Worm (Caenorhabditis elegans) whole organism, L4 larva: Measurements from ENCODE around the gene pad-2.
A peak's percentile ranks its signal among the peaks of the same experiment; 100 is the strongest.

Source experiments
- Y105C5A.15 ChIP-seq: fragments of 200-800 bp; sonication (Bioruptor generic); IDR thresholded peaks from 2 replicates; pipeline ENCODE4 v1.3.6; 2022; ENCODE audit warnings: missing genetic modification characterization, missing compliant biosample characterization
- Y5F2A.4 ChIP-seq: fragments of 200-800 bp; sonication (Bioruptor generic); optimal IDR thresholded peaks from 2 replicates; lab custom pipeline; 2018; ENCODE audit warnings: mild to moderate bottlenecking, missing genetic modification characterization, missing compliant biosample characterization
- ama-1 ChIP-seq: fragments of 150-350 bp; optimal IDR thresholded peaks from 2 replicates; lab custom pipeline; 2014; ENCODE audit warnings: inconsistent platforms, mixed read lengths
- attf-4 ChIP-seq: sonication (generic microtip); optimal IDR thresholded peaks from 3 replicates; lab custom pipeline; 2017; ENCODE audit warnings: missing biosample characterization, missing genetic modification characterization
- ceh-28 ChIP-seq: fragments of 150-350 bp; optimal IDR thresholded peaks from 2 replicates; lab custom pipeline; 2014; ENCODE audit warnings: missing biosample characterization, missing genetic modification reagents, missing genetic modification characterization
- ceh-32 ChIP-seq: sonication (generic microtip); optimal IDR thresholded peaks from 2 replicates; lab custom pipeline; 2016; ENCODE audit warnings: mild to moderate bottlenecking, missing genetic modification characterization, missing compliant biosample characterization; ENCODE audit not compliant: poor library complexity
- ceh-62 ChIP-seq: sonication (generic microtip); optimal IDR thresholded peaks from 2 replicates; lab custom pipeline; 2017; ENCODE audit warnings: missing biosample characterization, missing genetic modification characterization
- ces-1 ChIP-seq: fragments of 150-350 bp; sonication (generic microtip); optimal IDR thresholded peaks from 4 replicates; lab custom pipeline; 2014; ENCODE audit warnings: missing biosample characterization, missing genetic modification reagents, missing genetic modification characterization
- daf-12 ChIP-seq: fragments of 150-350 bp; optimal IDR thresholded peaks from 2 replicates; lab custom pipeline; 2014; ENCODE audit warnings: missing biosample characterization, missing genetic modification reagents, missing genetic modification characterization
- daf-8 ChIP-seq: fragments of 200-800 bp; sonication (Bioruptor generic); IDR thresholded peaks from 2 replicates; pipeline ENCODE4 v1.3.6; 2022; ENCODE audit warnings: missing genetic modification characterization, missing compliant biosample characterization
- dmd-8 ChIP-seq: fragments of 200-800 bp; sonication (Bioruptor generic); IDR thresholded peaks from 2 replicates; pipeline ENCODE4 v1.3.6; 2022; ENCODE audit warnings: missing genetic modification characterization, missing compliant biosample characterization
- dpl-1 ChIP-seq: fragments of 150-350 bp; optimal IDR thresholded peaks from 2 replicates; lab custom pipeline; 2014; ENCODE audit warnings: missing biosample characterization, missing genetic modification reagents, missing genetic modification characterization
- duxl-1 ChIP-seq: sonication (generic microtip); optimal IDR thresholded peaks from 2 replicates; lab custom pipeline; 2016; ENCODE audit warnings: mild to moderate bottlenecking, missing genetic modification characterization, moderate library complexity, missing compliant biosample characterization; ENCODE audit not compliant: poor library complexity
- dve-1 ChIP-seq: sonication (generic microtip); optimal IDR thresholded peaks from 2 replicates; lab custom pipeline; 2017; ENCODE audit warnings: antibody characterized with exemption, mild to moderate bottlenecking, missing genetic modification characterization, missing compliant biosample characterization; ENCODE audit not compliant: insufficient read depth
- gei-8 ChIP-seq: fragments of 200-800 bp; sonication (Bioruptor generic); optimal IDR thresholded peaks from 2 replicates; lab custom pipeline; 2018; ENCODE audit warnings: mild to moderate bottlenecking, missing genetic modification characterization, missing compliant biosample characterization
- hif-1 ChIP-seq, 2 experiments: sonication (generic microtip); optimal IDR thresholded peaks; 2 replicates each; lab custom pipeline; 2016 to 2017; ENCODE audit warnings: missing compliant biosample characterization in 2 of 2, missing genetic modification characterization in 2 of 2, missing genetic modification reagents in 2 of 2, missing genotype in 2 of 2, mild to moderate bottlenecking in 1 of 2
- hlh-11 ChIP-seq: fragments of 200-800 bp; sonication (Bioruptor generic); optimal IDR thresholded peaks from 2 replicates; lab custom pipeline; 2018; ENCODE audit warnings: mild to moderate bottlenecking, missing genetic modification characterization, missing compliant biosample characterization
- hlh-30 ChIP-seq: sonication (generic microtip); optimal IDR thresholded peaks from 2 replicates; lab custom pipeline; 2017; ENCODE audit warnings: antibody characterized with exemption, mild to moderate bottlenecking, missing genetic modification characterization, missing compliant biosample characterization; ENCODE audit not compliant: insufficient read depth
- lin-13 ChIP-seq: fragments of 150-350 bp; optimal IDR thresholded peaks from 2 replicates; lab custom pipeline; 2014; ENCODE audit warnings: missing biosample characterization, missing genetic modification reagents, missing genetic modification characterization
- lin-29 ChIP-seq: fragments of 200-800 bp; sonication (Bioruptor generic); IDR thresholded peaks from 2 replicates; pipeline ENCODE4 v1.3.6; 2022; ENCODE audit warnings: missing genetic modification reagents, missing genetic modification characterization, missing compliant biosample characterization
- lsy-2 ChIP-seq, 2 experiments: fragments of 150-350 bp in 1 of 2; sonication (generic microtip) in 1 of 2; optimal IDR thresholded peaks; 2 replicates each; lab custom pipeline; 2014 to 2017; ENCODE audit warnings: missing biosample characterization in 2 of 2, missing genetic modification characterization in 2 of 2
- mdl-1 ChIP-seq, 2 experiments: fragments of 150-350 bp in 1 of 2; sonication (generic microtip) in 1 of 2; optimal IDR thresholded peaks; 2 replicates each; lab custom pipeline; 2014 to 2017; ENCODE audit warnings: missing biosample characterization in 2 of 2, missing genetic modification characterization in 2 of 2
- mxl-2 ChIP-seq: fragments of 200-800 bp; sonication (Bioruptor generic); conservative IDR thresholded peaks from 2 replicates; pipeline ENCODE4 v1.3.6; 2022; ENCODE audit warnings: missing genetic modification reagents, missing genetic modification characterization, missing compliant biosample characterization
- mxl-3 ChIP-seq: fragments of 200-800 bp; sonication (Bioruptor generic); optimal IDR thresholded peaks from 2 replicates; lab custom pipeline; 2018; ENCODE audit warnings: mild to moderate bottlenecking, missing genetic modification characterization, missing compliant biosample characterization
- nhr-10 ChIP-seq: fragments of 150-350 bp; optimal IDR thresholded peaks from 2 replicates; lab custom pipeline; 2014; ENCODE audit warnings: missing biosample characterization, missing genetic modification characterization
- nhr-25 ChIP-seq: sonication (generic microtip); optimal IDR thresholded peaks from 2 replicates; lab custom pipeline; 2017; ENCODE audit warnings: missing genetic modification characterization, mild to moderate bottlenecking, missing compliant biosample characterization, antibody characterized with exemption, moderate library complexity, borderline replicate concordance; ENCODE audit not compliant: insufficient read depth
- nhr-28 ChIP-seq: fragments of 150-350 bp; optimal IDR thresholded peaks from 2 replicates; lab custom pipeline; 2014; ENCODE audit warnings: missing biosample characterization, missing genetic modification characterization
- nhr-76 ChIP-seq: fragments of 150-350 bp; optimal IDR thresholded peaks from 2 replicates; lab custom pipeline; 2014; ENCODE audit warnings: missing biosample characterization, missing genetic modification characterization
- pha-4 ChIP-seq, 2 experiments: fragments of 150-350 bp in 1 of 2; fragments of 200-800 bp in 1 of 2; sonication (Bioruptor generic) in 1 of 2; IDR thresholded peaks in 1 of 2; optimal IDR thresholded peaks in 1 of 2; 2 replicates each; pipeline versions ENCODE4 v1.3.6 to Lab custom; 2014 to 2022; ENCODE audit warnings: missing genetic modification characterization in 2 of 2, missing genetic modification reagents in 2 of 2, missing biosample characterization in 1 of 2, missing compliant biosample characterization in 1 of 2
- skn-1 ChIP-seq: fragments of 150-350 bp; optimal IDR thresholded peaks from 2 replicates; lab custom pipeline; 2014; ENCODE audit warnings: missing biosample characterization, missing genetic modification characterization
- snpc-1.2 ChIP-seq: fragments of 200-800 bp; sonication (Bioruptor generic); IDR thresholded peaks from 2 replicates; pipeline ENCODE4 v1.3.6; 2022; ENCODE audit warnings: missing genetic modification reagents, missing genetic modification characterization, missing compliant biosample characterization
- snpc-4 ChIP-seq: fragments of 150-350 bp; optimal IDR thresholded peaks from 2 replicates; lab custom pipeline; 2014; ENCODE audit warnings: missing biosample characterization, missing genetic modification characterization
- spr-3 ChIP-seq: fragments of 200-800 bp; sonication (Bioruptor generic); optimal IDR thresholded peaks from 2 replicates; lab custom pipeline; 2018; ENCODE audit warnings: mild to moderate bottlenecking, missing genetic modification characterization, missing compliant biosample characterization
- tag-97 ChIP-seq: fragments of 200-800 bp; sonication (Bioruptor generic); IDR thresholded peaks from 2 replicates; pipeline ENCODE4 v1.3.6; 2022; ENCODE audit warnings: missing genetic modification characterization, missing compliant biosample characterization
- unc-130 ChIP-seq: sonication (generic microtip); optimal IDR thresholded peaks from 2 replicates; lab custom pipeline; 2016; ENCODE audit warnings: missing genetic modification reagents, missing genetic modification characterization, missing compliant biosample characterization
- unc-62 ChIP-seq, 3 experiments: fragments of 150-350 bp in 1 of 3; sonication (generic microtip); optimal IDR thresholded peaks in 2 of 3; peaks in 1 of 3; 1 replicate in 1 of 3; 2 replicates in 2 of 3; lab custom pipeline; 2014 to 2017; ENCODE audit warnings: missing biosample characterization in 3 of 3, missing genetic modification characterization in 3 of 3, missing genetic modification reagents in 3 of 3, missing genotype in 1 of 3
- vab-7 ChIP-seq: fragments of 200-800 bp; sonication (Bioruptor generic); IDR thresholded peaks from 2 replicates; pipeline ENCODE4 v1.3.6; 2022; ENCODE audit warnings: missing genetic modification reagents, missing genetic modification characterization, missing compliant biosample characterization
- zag-1 ChIP-seq: fragments of 150-350 bp; optimal IDR thresholded peaks from 2 replicates; lab custom pipeline; 2014; ENCODE audit warnings: missing biosample characterization, missing genetic modification characterization
- zip-11 ChIP-seq: fragments of 200-800 bp; sonication (Bioruptor generic); IDR thresholded peaks from 2 replicates; pipeline ENCODE4 v1.3.6; 2022; ENCODE audit warnings: missing genetic modification characterization, missing compliant biosample characterization

The pad-2 gene

ce11 chrIII:10278826-10279225, at the start of gene pad-2:
TSS of gene pad-2 (plus strand) at chrIII:10279126.
- no peak for TF ChIP-seq lin-13 (GFP tag; lab: Kevin White, UChicago)
- no peak for TF ChIP-seq gei-8 (GFP tag; lab: Kevin White, UChicago)
- no peak for TF ChIP-seq nhr-28 (tag; lab: Kevin White, UChicago)
- no peak for TF ChIP-seq pha-4 (GFP tag; IDR thresholded peaks at IDR 0.05; lab: Robert Waterston, UW)
- no peak for TF ChIP-seq pha-4 (tag; optimal IDR thresholded peaks at IDR 0.05; lab: Kevin White, UChicago)
- TF ChIP-seq dve-1 (tag; lab: Kevin White, UChicago) = no peak
- TF ChIP-seq dpl-1 (GFP tag; lab: Kevin White, UChicago) = no peak
- no peak for TF ChIP-seq nhr-76
- no peak for TF ChIP-seq mxl-2 (GFP tag; lab: Robert Waterston, UW)
- TF ChIP-seq duxl-1 = no peak
- TF ChIP-seq, all 104 proteins: peak for 0

DNA sequence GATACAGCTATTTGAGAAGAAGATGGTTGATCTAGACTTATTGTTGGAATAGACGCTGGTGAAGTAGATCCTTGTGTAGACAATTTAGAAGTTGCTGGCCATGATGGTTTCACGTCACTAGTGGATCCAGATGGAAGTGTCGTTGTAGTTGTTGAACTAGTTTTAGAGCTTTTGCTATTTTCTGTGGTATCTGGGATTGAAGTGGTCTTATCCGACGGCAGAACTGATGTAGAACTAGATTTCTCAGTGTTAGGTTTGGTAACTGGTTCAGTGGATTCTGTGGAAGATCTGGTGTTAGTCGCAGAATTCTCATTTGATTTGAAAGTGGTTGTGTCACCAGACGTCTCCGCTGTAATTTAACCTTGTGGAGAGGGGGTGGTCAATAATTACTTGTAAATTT, 47.3 kb upstream of the pad-2 start:
- TF ChIP-seq unc-62 (GFP tag; optimal IDR thresholded peaks at IDR 0.05 in 1 of 2; lab: Kevin White, UChicago) (peak in 1 of 2 experiments; percentile 94), unc-62 (tag; optimal IDR thresholded peaks at IDR 0.05; lab: Kevin White, UChicago) (no peak), dve-1 (tag; lab: Kevin White, UChicago) (no peak)

ce11 chrIII:10233979-10234378, 44.9 kb upstream of the pad-2 start, which contains the start of gene paml-1:
TSS of gene paml-1 (minus strand) at chrIII:10234079.
- no peak for TF ChIP-seq ceh-62 (tag; lab: Kevin White, UChicago)
- TF ChIP-seq, all 104 proteins: peak for 0

DNA sequence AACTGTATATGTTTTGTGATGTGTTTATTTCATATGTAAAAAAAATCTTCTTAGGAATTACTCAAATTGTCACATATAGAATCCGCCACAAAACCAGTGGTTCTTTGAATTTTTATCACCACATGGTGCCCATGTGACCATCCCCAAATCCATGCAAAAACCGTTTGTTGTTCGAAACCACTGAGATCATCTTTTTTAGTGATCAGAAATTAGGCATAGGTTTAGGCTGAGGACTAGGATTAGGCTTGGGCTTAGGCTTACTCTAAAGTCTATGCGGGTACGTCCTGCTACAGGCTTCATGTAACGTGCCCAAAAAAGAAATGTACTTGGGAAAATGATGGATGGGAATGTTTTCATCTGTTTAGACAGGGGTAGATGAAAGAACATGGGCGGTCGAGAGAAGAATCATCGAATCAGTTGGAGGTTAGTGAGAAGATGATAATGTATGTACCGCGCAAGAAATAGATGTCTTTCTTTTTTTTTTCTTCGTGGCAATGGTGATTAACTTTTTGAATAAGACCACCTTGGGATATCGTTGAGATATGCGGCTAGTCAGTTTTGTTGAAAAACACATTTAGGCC, 42.5 kb upstream of the pad-2 start:
- no peak for TF ChIP-seq unc-130 (GFP tag; lab: Kevin White, UChicago)
- no peak for TF ChIP-seq ceh-62 (tag; lab: Kevin White, UChicago)
- TF ChIP-seq nhr-25 = no peak
- TF ChIP-seq hif-1 (tag; optimal IDR thresholded peaks at IDR 0.05; lab: Kevin White, UChicago) = no peak
- peak; percentile 11 for TF ChIP-seq nhr-28 (tag; lab: Kevin White, UChicago)
- TF ChIP-seq snpc-1.2 = no peak
- TF ChIP-seq mdl-1 (tag; optimal IDR thresholded peaks at IDR 0.05; lab: Kevin White, UChicago) = peak in 1 of 2 experiments; percentile 1
- TF ChIP-seq mxl-3 (GFP tag; lab: Kevin White, UChicago) = peak; percentile 67
- no peak for TF ChIP-seq tag-97 (GFP tag; lab: Robert Waterston, UW)
- no peak for TF ChIP-seq ama-1 (lab: Kevin White, UChicago)
- no peak for TF ChIP-seq mxl-2 (GFP tag; lab: Robert Waterston, UW)
- peak; percentile 28 for TF ChIP-seq hlh-30 (tag; lab: Kevin White, UChicago)
- peak; percentile 33 for TF ChIP-seq hlh-11 (tag; lab: Kevin White, UChicago)
- TF ChIP-seq attf-4 (tag; lab: Kevin White, UChicago) = no peak
- TF ChIP-seq daf-8 (GFP tag; lab: Robert Waterston, UW) = no peak
- TF ChIP-seq lin-29 = no peak
- TF ChIP-seq skn-1 (tag; lab: Kevin White, UChicago) = no peak
- no peak for TF ChIP-seq ceh-32 (tag; lab: Kevin White, UChicago)
- no peak for TF ChIP-seq Y105C5A.15 (GFP tag; lab: Robert Waterston, UW)

DNA sequence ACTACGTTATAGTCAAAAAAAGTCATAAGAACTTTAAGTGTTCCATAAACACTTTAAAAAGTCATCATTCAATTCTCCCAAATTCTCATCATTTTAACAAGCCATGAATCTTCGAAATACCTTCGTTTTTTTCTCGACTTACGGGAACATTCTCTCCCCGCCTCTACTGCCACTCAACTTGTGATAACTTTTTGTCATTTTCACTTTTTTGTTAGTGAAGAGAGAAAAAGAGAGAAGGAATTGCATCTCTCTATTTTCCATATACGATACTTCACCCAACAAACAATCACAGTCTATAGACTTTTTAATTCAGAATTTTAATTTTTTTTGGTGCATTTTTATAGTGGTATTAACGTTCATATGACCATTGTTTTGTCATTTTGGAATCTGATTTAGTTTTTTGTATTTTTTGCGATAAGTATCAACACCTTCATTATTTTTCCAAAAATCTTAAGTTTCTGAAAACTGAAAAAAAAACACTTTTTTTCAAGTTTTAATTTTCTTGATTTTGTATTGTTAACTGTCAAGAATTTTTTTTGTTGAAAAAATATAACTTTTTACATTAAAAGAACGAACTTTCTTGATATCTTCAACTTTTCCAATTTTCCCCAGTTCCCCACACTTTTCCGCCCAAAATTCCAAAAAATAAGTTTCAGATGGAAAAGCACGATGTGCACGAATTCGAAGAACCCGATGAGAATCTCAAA, 40.3 kb upstream of the pad-2 start, which contains the start of gene Y70G10A.3:
Gene Y70G10A.3, plus strand, starts transcription at position 657 of the 707 bp plus-strand sequence.
- TF ChIP-seq zip-11 (GFP tag; lab: Robert Waterston, UW) = no peak
- TF ChIP-seq Y5F2A.4 = no peak
- no peak for TF ChIP-seq ces-1 (GFP tag; lab: Kevin White, UChicago)
- no peak for TF ChIP-seq nhr-28 (tag; lab: Kevin White, UChicago)
- no peak for TF ChIP-seq spr-3 (GFP tag; lab: Kevin White, UChicago)
- no peak for TF ChIP-seq nhr-10 (tag; lab: Kevin White, UChicago)
- no peak for TF ChIP-seq daf-12
- TF ChIP-seq mxl-2 (GFP tag; lab: Robert Waterston, UW) = no peak
- no peak for TF ChIP-seq lsy-2 (tag; optimal IDR thresholded peaks at IDR 0.05; lab: Kevin White, UChicago)
- no peak for TF ChIP-seq hlh-30 (tag; lab: Kevin White, UChicago)
- no peak for TF ChIP-seq Y105C5A.15 (GFP tag; lab: Robert Waterston, UW)
- TF ChIP-seq hif-1 (tag; optimal IDR thresholded peaks at IDR 0.05; lab: Kevin White, UChicago) = no peak
- no peak for TF ChIP-seq unc-130 (GFP tag; lab: Kevin White, UChicago)
- TF ChIP-seq snpc-4 (tag; lab: Kevin White, UChicago) = no peak
- no peak for TF ChIP-seq dmd-8 (GFP tag; lab: Robert Waterston, UW)
- TF ChIP-seq ceh-28 = no peak
- no peak for TF ChIP-seq pha-4 (GFP tag; IDR thresholded peaks at IDR 0.05; lab: Robert Waterston, UW)
- no peak for TF ChIP-seq pha-4 (tag; optimal IDR thresholded peaks at IDR 0.05; lab: Kevin White, UChicago)
- TF ChIP-seq zag-1 (tag; lab: Kevin White, UChicago) = no peak
- no peak for TF ChIP-seq vab-7 (GFP tag; lab: Robert Waterston, UW)
